Fruit fly (Drosophila melanogaster): ENCODE results near the gene bwa.

dm6 chr2L:20104526-20104925, 38.3 kb downstream of the bwa start:
- TF ChIP-seq fd96Ca (GFP tag; IDR thresholded peaks at IDR 0.05) (no peak), gl (tag; optimal IDR thresholded peaks at IDR 0.05) (no peak), Pif1B (GFP tag; optimal IDR thresholded peaks at IDR 0.05) (no peak), CG34367 (tag; optimal IDR thresholded peaks at IDR 0.05) (no peak), CG14655 (GFP tag; optimal IDR thresholded peaks at IDR 0.05) (no peak), CG8159 (tag; optimal IDR thresholded peaks at IDR 0.05) (no peak), CG13204 (GFP tag; optimal IDR thresholded peaks at IDR 0.05) (no peak), CG17806 (tag; optimal IDR thresholded peaks at IDR 0.05) (no peak), CG15710 (tag; optimal IDR thresholded peaks at IDR 0.05) (no peak), CG32121 (GFP tag; IDR thresholded peaks at IDR 0.05) (no peak)

All from whole organism, pupa.